Worm (Caenorhabditis elegans) whole organism, early embryonic: ENCODE measurements around the gene C05E4.15.

Source experiments
- B0310.2 ChIP-seq: sonication (generic microtip); optimal IDR thresholded peaks from 2 replicates; lab custom pipeline; 2016; ENCODE audit warnings: mild to moderate bottlenecking, missing genetic modification characterization, missing compliant biosample characterization
- F13C5.2 ChIP-seq: sonication (generic microtip); optimal IDR thresholded peaks from 2 replicates; lab custom pipeline; 2017; ENCODE audit warnings: mild to moderate bottlenecking, missing genetic modification characterization, inconsistent platforms, missing compliant biosample characterization
- aly-1 ChIP-seq: sonication (generic microtip); optimal IDR thresholded peaks from 2 replicates; lab custom pipeline; 2016; ENCODE audit warnings: missing genetic modification characterization, missing compliant biosample characterization
- ama-1 ChIP-seq: fragments of 150-350 bp; optimal IDR thresholded peaks from 2 replicates; lab custom pipeline; 2014
- ceh-13 ChIP-seq: fragments of 200-800 bp; sonication (Bioruptor generic); optimal IDR thresholded peaks from 2 replicates; lab custom pipeline; 2018; ENCODE audit warnings: mild to moderate bottlenecking, missing genetic modification characterization, missing compliant biosample characterization
- ceh-36 ChIP-seq: sonication (generic microtip); optimal IDR thresholded peaks from 2 replicates; lab custom pipeline; 2016; ENCODE audit warnings: missing genetic modification characterization, inconsistent platforms, missing compliant biosample characterization
- ets-7 ChIP-seq: sonication (generic microtip); optimal IDR thresholded peaks from 2 replicates; lab custom pipeline; 2016; ENCODE audit warnings: missing genotype, missing genetic modification characterization, missing compliant biosample characterization
- flt-1 ChIP-seq: fragments of 200-800 bp; sonication (Bioruptor generic); IDR thresholded peaks from 2 replicates; pipeline ENCODE4 v1.3.6; 2022; ENCODE audit warnings: missing genetic modification characterization, missing compliant biosample characterization
- hmbx-1 ChIP-seq: sonication (generic microtip); optimal IDR thresholded peaks from 2 replicates; lab custom pipeline; 2016; ENCODE audit warnings: mild to moderate bottlenecking, missing genetic modification characterization, missing compliant biosample characterization
- hmg-4 ChIP-seq: fragments of 200-800 bp; sonication (Bioruptor generic); optimal IDR thresholded peaks from 2 replicates; lab custom pipeline; 2018; ENCODE audit warnings: mild to moderate bottlenecking, missing genetic modification characterization, missing compliant biosample characterization
- hnd-1 ChIP-seq: sonication (generic microtip); optimal IDR thresholded peaks from 2 replicates; lab custom pipeline; 2016; ENCODE audit warnings: missing genetic modification characterization, missing compliant biosample characterization
- pes-1 ChIP-seq: fragments of 200-800 bp; sonication (Bioruptor generic); IDR thresholded peaks from 2 replicates; pipeline ENCODE4 v1.3.6; 2022; ENCODE audit warnings: missing genetic modification reagents, missing genetic modification characterization, missing compliant biosample characterization
- scrt-1 ChIP-seq: fragments of 200-800 bp; sonication (Bioruptor generic); IDR thresholded peaks from 2 replicates; pipeline ENCODE4 v1.3.6; 2022; ENCODE audit warnings: missing genetic modification characterization, missing compliant biosample characterization
- sea-1 ChIP-seq: fragments of 200-800 bp; sonication (Bioruptor generic); conservative IDR thresholded peaks from 2 replicates; pipeline ENCODE4 v1.3.6; 2022; ENCODE audit warnings: missing genetic modification characterization, missing compliant biosample characterization
- tbx-11 ChIP-seq: fragments of 200-800 bp; sonication (Bioruptor generic); IDR thresholded peaks from 2 replicates; pipeline ENCODE4 v1.3.6; 2022; ENCODE audit warnings: missing genetic modification characterization, missing compliant biosample characterization
- tbx-37 ChIP-seq: fragments of 200-800 bp; sonication (Bioruptor generic); conservative IDR thresholded peaks from 2 replicates; pipeline ENCODE4 v1.3.6; 2022; ENCODE audit warnings: missing genetic modification reagents, missing genetic modification characterization, missing compliant biosample characterization
- tra-4 ChIP-seq: sonication (generic microtip); optimal IDR thresholded peaks from 2 replicates; lab custom pipeline; 2017; ENCODE audit warnings: missing genetic modification characterization, missing compliant biosample characterization

Gene C05E4.15

ce11 chrV:801555-802060 lies 40.5 kb upstream of the C05E4.15 start:
- no peak for TF ChIP-seq tra-4
- TF ChIP-seq pes-1 (GFP tag; lab: Robert Waterston, UW) = no peak
- no peak for TF ChIP-seq B0310.2
- no peak for TF ChIP-seq scrt-1
- no peak for TF ChIP-seq ceh-13 (GFP tag; lab: Kevin White, UChicago)
- TF ChIP-seq ama-1 (lab: Kevin White, UChicago) = no peak
- TF ChIP-seq aly-1 = no peak

ce11 chrV:800271-800670 lies 39.1 kb upstream of the C05E4.15 start:
- TF ChIP-seq ama-1 (lab: Kevin White, UChicago) (no peak), scrt-1 (no peak), B0310.2 (no peak), tra-4 (no peak), pes-1 (GFP tag; lab: Robert Waterston, UW) (no peak), tbx-37 (GFP tag; lab: Robert Waterston, UW) (no peak), sea-1 (GFP tag; lab: Robert Waterston, UW) (no peak), flt-1 (GFP tag; lab: Robert Waterston, UW) (no peak), hmg-4 (GFP tag; lab: Kevin White, UChicago) (no peak), ceh-36 (no peak), hnd-1 (tag; lab: Kevin White, UChicago) (no peak), hmbx-1 (no peak), aly-1 (no peak), tbx-11 (GFP tag; lab: Robert Waterston, UW) (no peak)

ce11 chrV:797241-797640 lies 36.1 kb upstream of the C05E4.15 start:
- TF ChIP-seq ceh-36 (no peak), sea-1 (GFP tag; lab: Robert Waterston, UW) (no peak), scrt-1 (no peak), pes-1 (GFP tag; lab: Robert Waterston, UW) (no peak), tbx-11 (GFP tag; lab: Robert Waterston, UW) (no peak), hmg-4 (GFP tag; lab: Kevin White, UChicago) (no peak), aly-1 (no peak), tra-4 (no peak), ama-1 (lab: Kevin White, UChicago) (no peak), F13C5.2 (tag; lab: Kevin White, UChicago) (no peak), ceh-13 (GFP tag; lab: Kevin White, UChicago) (no peak), B0310.2 (no peak), hnd-1 (tag; lab: Kevin White, UChicago) (no peak)

- TF ChIP-seq sea-1 (GFP tag; lab: Robert Waterston, UW) (no peak), ceh-13 (GFP tag; lab: Kevin White, UChicago) (no peak), hmbx-1 (no peak), B0310.2 (no peak), scrt-1 (no peak)
These were observed 33.0 kb upstream of the C05E4.15 start for ce11 chrV:794092-794491.

- TF ChIP-seq ets-7 = no peak
- TF ChIP-seq ceh-13 (GFP tag; lab: Kevin White, UChicago) = no peak
- no peak for TF ChIP-seq hmbx-1
- TF ChIP-seq pes-1 (GFP tag; lab: Robert Waterston, UW) = no peak
- TF ChIP-seq ceh-36 = no peak
- no peak for TF ChIP-seq sea-1 (GFP tag; lab: Robert Waterston, UW)
- TF ChIP-seq tra-4 = no peak
- no peak for TF ChIP-seq scrt-1
These were observed 21.3 kb upstream of the C05E4.15 start, which contains the start of gene srab-16 for ce11 chrV:782432-782831. TSS of gene srab-16 (plus strand) at chrV:782732.

- TF ChIP-seq sea-1 (GFP tag; lab: Robert Waterston, UW) (no peak), hmbx-1 (no peak), tbx-37 (GFP tag; lab: Robert Waterston, UW) (no peak), aly-1 (no peak)
These were observed 18.9 kb upstream of the C05E4.15 start, which contains the start of gene srbc-60 for ce11 chrV:779999-780398. TSS of gene srbc-60 (plus strand) at chrV:780299.

ce11 chrV:778339-778738 lies 17.2 kb upstream of the C05E4.15 start, which contains the start of gene srbc-59:
TSS of gene srbc-59 (plus strand) at chrV:778639.
- TF ChIP-seq ama-1 (lab: Kevin White, UChicago) = no peak
- no peak for TF ChIP-seq sea-1 (GFP tag; lab: Robert Waterston, UW)
- TF ChIP-seq flt-1 (GFP tag; lab: Robert Waterston, UW) = no peak
- no peak for TF ChIP-seq aly-1
- no peak for TF ChIP-seq tra-4
- TF ChIP-seq ets-7 = no peak
- no peak for TF ChIP-seq hmg-4 (GFP tag; lab: Kevin White, UChicago)
- no peak for TF ChIP-seq tbx-11 (GFP tag; lab: Robert Waterston, UW)
- TF ChIP-seq F13C5.2 (tag; lab: Kevin White, UChicago) = no peak
- no peak for TF ChIP-seq B0310.2
- no peak for TF ChIP-seq tbx-37 (GFP tag; lab: Robert Waterston, UW)
- no peak for TF ChIP-seq scrt-1
- no peak for TF ChIP-seq hmbx-1
- TF ChIP-seq hnd-1 (tag; lab: Kevin White, UChicago) = no peak
- TF ChIP-seq ceh-13 (GFP tag; lab: Kevin White, UChicago) = no peak
- TF ChIP-seq ceh-36 = no peak
- TF ChIP-seq pes-1 (GFP tag; lab: Robert Waterston, UW) = no peak

ce11 chrV:777285-777684 lies 16.1 kb upstream of the C05E4.15 start, which contains the start of gene R09E12.9:
TSS of gene R09E12.9 (plus strand) at chrV:777600.
- TF ChIP-seq ceh-36 (no peak), ama-1 (lab: Kevin White, UChicago) (no peak), scrt-1 (no peak), hmbx-1 (no peak), B0310.2 (no peak), ceh-13 (GFP tag; lab: Kevin White, UChicago) (no peak), hmg-4 (GFP tag; lab: Kevin White, UChicago) (no peak), pes-1 (GFP tag; lab: Robert Waterston, UW) (no peak), tbx-37 (GFP tag; lab: Robert Waterston, UW) (no peak), tra-4 (no peak), tbx-11 (GFP tag; lab: Robert Waterston, UW) (no peak), ets-7 (no peak), F13C5.2 (tag; lab: Kevin White, UChicago) (no peak), aly-1 (no peak), sea-1 (GFP tag; lab: Robert Waterston, UW) (no peak), hnd-1 (tag; lab: Kevin White, UChicago) (no peak), flt-1 (GFP tag; lab: Robert Waterston, UW) (no peak)
